Worm (Caenorhabditis elegans) whole organism, young adult: ENCODE results near the gene C26B2.7.

ENCODE experiments used
- F10E7.11 ChIP-seq: sonication (generic microtip); optimal IDR thresholded peaks from 2 replicates; lab custom pipeline; 2017; ENCODE audit warnings: mild to moderate bottlenecking, missing genetic modification characterization, moderate library complexity, missing compliant biosample characterization
- F49E8.2 ChIP-seq: sonication (generic microtip); optimal IDR thresholded peaks from 3 replicates; lab custom pipeline; 2017; ENCODE audit warnings: missing genetic modification characterization, mild to moderate bottlenecking, missing compliant biosample characterization, antibody characterized with exemption, moderate library complexity; ENCODE audit not compliant: insufficient read depth
- Y95B8A.8 ChIP-seq: fragments of 200-800 bp; sonication (Bioruptor generic); IDR thresholded peaks from 2 replicates; pipeline ENCODE4 v1.3.6; 2022; ENCODE audit warnings: missing genetic modification reagents, missing genetic modification characterization, missing compliant biosample characterization
- attf-5 ChIP-seq: fragments of 200-800 bp; sonication (Bioruptor generic); optimal IDR thresholded peaks from 2 replicates; lab custom pipeline; 2018; ENCODE audit warnings: mild to moderate bottlenecking, missing genetic modification characterization, missing compliant biosample characterization
- cebp-1 ChIP-seq, 2 experiments: fragments of 200-800 bp in 1 of 2; sonication (Bioruptor generic) in 1 of 2; sonication (generic microtip) in 1 of 2; IDR thresholded peaks in 1 of 2; optimal IDR thresholded peaks in 1 of 2; 2 replicates each; pipeline versions ENCODE4 v1.3.6 to Lab custom; 2017 to 2022; ENCODE audit warnings: missing compliant biosample characterization in 2 of 2, missing genetic modification characterization in 2 of 2, mild to moderate bottlenecking in 1 of 2, missing genetic modification reagents in 1 of 2, moderate library complexity in 1 of 2
- egl-44 ChIP-seq: fragments of 200-800 bp; sonication (Bioruptor generic); IDR thresholded peaks from 2 replicates; pipeline ENCODE4 v1.3.6; 2022; ENCODE audit warnings: missing genetic modification reagents, missing genetic modification characterization, missing compliant biosample characterization
- let-526 ChIP-seq: fragments of 200-800 bp; sonication (Bioruptor generic); IDR thresholded peaks from 2 replicates; pipeline ENCODE4 v1.3.6; 2022; ENCODE audit warnings: missing genetic modification reagents, missing genetic modification characterization, missing compliant biosample characterization
- lin-35 ChIP-seq, 3 experiments: fragments of 150-350 bp in 2 of 3; sonication (generic microtip) in 1 of 3; optimal IDR thresholded peaks; 2 replicates each; lab custom pipeline; 2014 to 2018; ENCODE audit warnings: missing biosample characterization in 3 of 3, missing genetic modification characterization in 3 of 3, missing genetic modification reagents in 3 of 3
- madf-6 ChIP-seq: fragments of 200-800 bp; sonication (Bioruptor generic); IDR thresholded peaks from 2 replicates; pipeline ENCODE4 v1.3.6; 2022; ENCODE audit warnings: missing genetic modification reagents, missing genetic modification characterization, missing compliant biosample characterization
- mes-4 ChIP-seq: sonication (generic microtip); optimal IDR thresholded peaks from 2 replicates; lab custom pipeline; 2016; ENCODE audit warnings: missing genotype, missing genetic modification characterization, missing compliant biosample characterization
- nfya-1 ChIP-seq: sonication (generic microtip); optimal IDR thresholded peaks from 2 replicates; lab custom pipeline; 2017; ENCODE audit warnings: antibody characterized with exemption, missing compliant biosample characterization, missing genetic modification characterization, borderline replicate concordance; ENCODE audit not compliant: insufficient read depth
- snpc-4 ChIP-seq, 5 experiments: fragments of 150-350 bp in 1 of 5; sonication (generic microtip) in 4 of 5; optimal IDR thresholded peaks; 2 replicates each; lab custom pipeline; 2014 to 2018; ENCODE audit warnings: missing genetic modification characterization in 5 of 5, missing biosample characterization in 3 of 5, antibody characterized with exemption in 2 of 5, mild to moderate bottlenecking in 2 of 5, missing compliant biosample characterization in 2 of 5, missing genotype in 2 of 5, moderate library complexity in 2 of 5, missing genetic modification reagents in 1 of 5
- unc-130 ChIP-seq: sonication (generic microtip); optimal IDR thresholded peaks from 2 replicates; lab custom pipeline; 2016; ENCODE audit warnings: missing genetic modification reagents, missing genetic modification characterization, missing compliant biosample characterization
- ztf-26 ChIP-seq: sonication (generic microtip); optimal IDR thresholded peaks from 2 replicates; lab custom pipeline; 2017; ENCODE audit warnings: missing genetic modification characterization, missing compliant biosample characterization

- TF ChIP-seq Y95B8A.8 (GFP tag; lab: Robert Waterston, UW) (0 out of 2 replicates have a peak, but pooled peaks have one; percentile 46), egl-44 (GFP tag; lab: Robert Waterston, UW) (no peak; the same call in 1 of the 2 replicates), ztf-26 (tag; lab: Kevin White, UChicago) (peak; percentile 23), F49E8.2 (tag; lab: Kevin White, UChicago) (no peak), madf-6 (GFP tag; lab: Robert Waterston, UW) (peak; percentile 55), F10E7.11 (tag; lab: Kevin White, UChicago) (no peak), unc-130 (no peak), lin-35 (GFP tag; optimal IDR thresholded peaks at IDR 0.05; lab: Kevin White, UChicago) (peak in 1 of 3 experiments; percentile 9), let-526 (GFP tag; lab: Robert Waterston, UW) (no peak), nfya-1 (tag; lab: Kevin White, UChicago) (no peak), attf-5 (GFP tag; lab: Kevin White, UChicago) (peak; percentile 5), snpc-4 (GFP tag; optimal IDR thresholded peaks at IDR 0.05; lab: Kevin White, UChicago) (no peak), snpc-4 (tag; optimal IDR thresholded peaks at IDR 0.05; lab: Kevin White, UChicago) (peak in 1 of 4 experiments; percentile 35), mes-4 (no peak), cebp-1 (GFP tag; IDR thresholded peaks at IDR 0.05; lab: Robert Waterston, UW) (no peak), cebp-1 (tag; optimal IDR thresholded peaks at IDR 0.05; lab: Kevin White, UChicago) (peak; percentile 50)
These were observed 32.2 kb upstream of the C26B2.7 start for ce11 chrIV:7983728-7984346.
